Worm (Caenorhabditis elegans) whole organism, mixed stage, embryonic: ENCODE measurements around the gene F19H6.5.

Experiments used
- elt-3 ChIP-seq: fragments of 150-350 bp; optimal IDR thresholded peaks from 2 replicates; lab custom pipeline; 2014; ENCODE audit warnings: missing biosample characterization, missing genetic modification characterization
- lsy-2 ChIP-seq: fragments of 150-350 bp; optimal IDR thresholded peaks from 2 replicates; lab custom pipeline; 2014; ENCODE audit warnings: missing biosample characterization, missing genetic modification characterization
- mep-1 ChIP-seq: fragments of 150-350 bp; optimal IDR thresholded peaks from 2 replicates; lab custom pipeline; 2017; ENCODE audit warnings: missing biosample characterization, missing genetic modification reagents, missing genetic modification characterization, inconsistent platforms
- nhr-12 ChIP-seq: fragments of 150-350 bp; optimal IDR thresholded peaks from 2 replicates; lab custom pipeline; 2014; ENCODE audit warnings: missing biosample characterization, missing genetic modification characterization
- nhr-237 ChIP-seq: fragments of 150-350 bp; optimal IDR thresholded peaks from 2 replicates; lab custom pipeline; 2014; ENCODE audit warnings: missing biosample characterization, missing genetic modification characterization
- nhr-28 ChIP-seq: fragments of 150-350 bp; optimal IDR thresholded peaks from 2 replicates; lab custom pipeline; 2014; ENCODE audit warnings: missing biosample characterization, missing genetic modification characterization
- snpc-4 ChIP-seq: fragments of 150-350 bp; optimal IDR thresholded peaks from 2 replicates; lab custom pipeline; 2014; ENCODE audit warnings: missing biosample characterization, missing genetic modification characterization
- unc-62 ChIP-seq: fragments of 150-350 bp; optimal IDR thresholded peaks from 2 replicates; lab custom pipeline; 2014; ENCODE audit warnings: missing biosample characterization, missing genetic modification reagents, missing genetic modification characterization

- TF ChIP-seq mep-1 (tag; lab: Kevin White, UChicago) (no peak), elt-3 (no peak), lsy-2 (no peak), nhr-28 (tag; lab: Kevin White, UChicago) (no peak), nhr-237 (no peak), nhr-12 (tag; lab: Kevin White, UChicago) (no peak), snpc-4 (tag; lab: Kevin White, UChicago) (no peak), unc-62 (GFP tag; lab: Kevin White, UChicago) (peak; percentile 54)
Measured at ce11 chrX:12404729-12405128, 40.0 kb upstream of the F19H6.5 start.
